Fruit fly (Drosophila melanogaster) whole organism, embryonic: ENCODE results near the gene hob.

ENCODE experiments used
- CG10654 ChIP-seq: fragments of 200-800 bp; sonication (Bioruptor generic); optimal IDR thresholded peaks from 2 replicates; lab custom pipeline; 2016; ENCODE audit warnings: missing biosample characterization, missing genetic modification characterization
- CG12769 ChIP-seq: fragments of 200-800 bp; sonication (Bioruptor generic); optimal IDR thresholded peaks from 2 replicates; lab custom pipeline; 2019; ENCODE audit warnings: missing biosample characterization, mild to moderate bottlenecking, missing genetic modification characterization, moderate library complexity
- CG13424 ChIP-seq: fragments of 200-800 bp; sonication (Bioruptor generic); optimal IDR thresholded peaks from 2 replicates; lab custom pipeline; 2019; ENCODE audit warnings: missing biosample characterization, mild to moderate bottlenecking, missing genetic modification characterization, moderate library complexity
- CG15269 ChIP-seq: fragments of 200-800 bp; sonication (Bioruptor generic); optimal IDR thresholded peaks from 2 replicates; lab custom pipeline; 2018; ENCODE audit warnings: missing biosample characterization, mild to moderate bottlenecking, missing genetic modification characterization, moderate library complexity
- CG1529 ChIP-seq: fragments of 200-800 bp; sonication (Bioruptor generic); optimal IDR thresholded peaks from 3 replicates; lab custom pipeline; 2018; ENCODE audit warnings: missing biosample characterization, missing genetic modification characterization
- CG1647 ChIP-seq: fragments of 200-800 bp; sonication (Bioruptor generic); optimal IDR thresholded peaks from 3 replicates; lab custom pipeline; 2016; ENCODE audit warnings: missing biosample characterization, missing genetic modification characterization
- CG2129 ChIP-seq: fragments of 200-800 bp; sonication (Bioruptor generic); IDR thresholded peaks from 2 replicates; pipeline ENCODE4 v1.3.6; 2022; ENCODE audit warnings: missing biosample characterization, missing genetic modification characterization; ENCODE audit not compliant: partially characterized antibody
- CG32532 ChIP-seq: fragments of 200-800 bp; sonication (Bioruptor generic); IDR thresholded peaks from 2 replicates; pipeline ENCODE4 v1.3.6; 2022; ENCODE audit warnings: missing biosample characterization, missing genetic modification characterization
- CG3407 ChIP-seq: fragments of 200-800 bp; sonication (Bioruptor generic); optimal IDR thresholded peaks from 2 replicates; lab custom pipeline; 2018; ENCODE audit warnings: missing biosample characterization, mild to moderate bottlenecking, missing genetic modification characterization
- CG34224 ChIP-seq: fragments of 200-800 bp; sonication (Bioruptor generic); IDR thresholded peaks from 3 replicates; pipeline ENCODE4 v1.3.6; 2022; ENCODE audit warnings: missing biosample characterization, missing genetic modification characterization; ENCODE audit not compliant: partially characterized antibody
- CG3995 ChIP-seq: fragments of 200-800 bp; sonication (Bioruptor generic); optimal IDR thresholded peaks from 3 replicates; lab custom pipeline; 2016; ENCODE audit warnings: missing biosample characterization, missing genetic modification characterization
- CG43689 ChIP-seq: fragments of 200-800 bp; sonication (Bioruptor generic); IDR thresholded peaks from 2 replicates; pipeline ENCODE4 v1.3.6; 2022; ENCODE audit warnings: missing biosample characterization, missing genetic modification characterization
- CG4730 ChIP-seq: fragments of 200-800 bp; sonication (Bioruptor generic); IDR thresholded peaks from 2 replicates; pipeline ENCODE4 v1.3.6; 2022; ENCODE audit warnings: missing biosample characterization, missing genetic modification characterization
- CG4820 ChIP-seq: fragments of 200-800 bp; sonication (Bioruptor generic); optimal IDR thresholded peaks from 3 replicates; lab custom pipeline; 2016; ENCODE audit warnings: missing biosample characterization, missing genetic modification characterization
- CG7556 ChIP-seq: fragments of 200-800 bp; sonication (Bioruptor generic); optimal IDR thresholded peaks from 2 replicates; lab custom pipeline; 2017; ENCODE audit warnings: missing biosample characterization, mild to moderate bottlenecking, missing genetic modification characterization
- CG8359 ChIP-seq: fragments of 200-800 bp; sonication (Bioruptor generic); optimal IDR thresholded peaks from 2 replicates; lab custom pipeline; 2017; ENCODE audit warnings: missing biosample characterization, mild to moderate bottlenecking, missing genetic modification characterization, borderline replicate concordance
- CG9437 ChIP-seq: fragments of 200-800 bp; sonication (Bioruptor generic); optimal IDR thresholded peaks from 2 replicates; lab custom pipeline; 2018; ENCODE audit warnings: missing biosample characterization, mild to moderate bottlenecking, missing genetic modification characterization
- Dad ChIP-seq: fragments of 200-800 bp; sonication (Bioruptor generic); optimal IDR thresholded peaks from 3 replicates; lab custom pipeline; 2016; ENCODE audit warnings: missing biosample characterization, missing genetic modification characterization
- E2f1 ChIP-seq: fragments of 200-800 bp; sonication (Bioruptor generic); IDR thresholded peaks from 2 replicates; pipeline ENCODE4 v1.3.6; 2022; ENCODE audit warnings: missing biosample characterization, missing genetic modification characterization
- ERR ChIP-seq: fragments of 200-800 bp; sonication (Bioruptor generic); optimal IDR thresholded peaks from 2 replicates; lab custom pipeline; 2016; ENCODE audit warnings: missing biosample characterization, missing genetic modification characterization
- Fer1 ChIP-seq: fragments of 200-800 bp; sonication (Bioruptor generic); optimal IDR thresholded peaks from 2 replicates; lab custom pipeline; 2017; ENCODE audit warnings: missing biosample characterization, mild to moderate bottlenecking, missing genetic modification characterization
- GATAe ChIP-seq: fragments of 200-800 bp; sonication (Bioruptor generic); conservative IDR thresholded peaks from 2 replicates; pipeline ENCODE4 v1.3.6; 2022; ENCODE audit warnings: missing biosample characterization, missing genetic modification characterization
- Hr39 ChIP-seq: fragments of >200 bp; optimal IDR thresholded peaks from 2 replicates; lab custom pipeline; 2017
- MESR4 ChIP-seq: fragments of 200-800 bp; sonication (Bioruptor generic); optimal IDR thresholded peaks from 2 replicates; lab custom pipeline; 2018; ENCODE audit warnings: missing biosample characterization, mild to moderate bottlenecking, missing genetic modification characterization, moderate library complexity
- Med ChIP-seq: fragments of 200-800 bp; sonication (Bioruptor generic); peaks from one replicate; lab custom pipeline; 2016; ENCODE audit warnings: missing biosample characterization, missing genetic modification characterization, mild to moderate bottlenecking, inconsistent platforms, moderate library complexity
- NK7.1 ChIP-seq: fragments of 200-800 bp; sonication (Bioruptor generic); optimal IDR thresholded peaks from 3 replicates; lab custom pipeline; 2016; ENCODE audit warnings: missing biosample characterization, missing genetic modification characterization
- Opbp ChIP-seq: fragments of 200-800 bp; sonication (Bioruptor generic); IDR thresholded peaks from 3 replicates; pipeline ENCODE4 v1.3.6; 2022; ENCODE audit warnings: missing biosample characterization, missing genetic modification characterization; ENCODE audit not compliant: partially characterized antibody
- Ravus ChIP-seq: fragments of 200-800 bp; sonication (Bioruptor generic); IDR thresholded peaks from 2 replicates; pipeline ENCODE4 v1.3.6; 2022; ENCODE audit warnings: missing biosample characterization, missing genetic modification characterization
- Side ChIP-seq: fragments of 200-800 bp; sonication (Bioruptor generic); optimal IDR thresholded peaks from 2 replicates; lab custom pipeline; 2016; ENCODE audit warnings: missing biosample characterization, missing genetic modification characterization
- Six4 ChIP-seq: fragments of 200-800 bp; sonication (Bioruptor generic); optimal IDR thresholded peaks from 2 replicates; lab custom pipeline; 2016; ENCODE audit warnings: missing biosample characterization, missing genetic modification characterization
- Taf1 ChIP-seq: fragments of 200-800 bp; sonication (Bioruptor generic); IDR thresholded peaks from 2 replicates; pipeline ENCODE4 v1.3.6; 2022; ENCODE audit warnings: missing biosample characterization, missing genetic modification characterization
- Xrp1 ChIP-seq: fragments of 200-800 bp; sonication (Bioruptor generic); IDR thresholded peaks from 2 replicates; pipeline ENCODE4 v1.3.6; 2022; ENCODE audit warnings: missing biosample characterization, missing genetic modification characterization
- az2 ChIP-seq: fragments of 200-800 bp; sonication (Bioruptor generic); optimal IDR thresholded peaks from 3 replicates; lab custom pipeline; 2016; ENCODE audit warnings: missing biosample characterization, missing genetic modification characterization
- bigmax ChIP-seq: fragments of 200-800 bp; sonication (Bioruptor generic); optimal IDR thresholded peaks from 2 replicates; lab custom pipeline; 2018; ENCODE audit warnings: missing biosample characterization, mild to moderate bottlenecking, missing genetic modification characterization
- corto ChIP-seq: fragments of 200-800 bp; sonication (Bioruptor generic); optimal IDR thresholded peaks from 2 replicates; lab custom pipeline; 2016; ENCODE audit warnings: missing biosample characterization, mild to moderate bottlenecking, missing genetic modification characterization, moderate library complexity
- crc ChIP-seq: fragments of 200-800 bp; sonication (Bioruptor generic); optimal IDR thresholded peaks from 2 replicates; lab custom pipeline; 2016; ENCODE audit warnings: missing biosample characterization, missing genetic modification characterization
- gcm2 ChIP-seq: fragments of 200-800 bp; sonication (Bioruptor generic); optimal IDR thresholded peaks from 2 replicates; lab custom pipeline; 2016; ENCODE audit warnings: missing biosample characterization, missing genetic modification characterization
- gsb ChIP-seq: fragments of 200-800 bp; sonication (Bioruptor generic); IDR thresholded peaks from 2 replicates; pipeline ENCODE4 v1.3.6; 2022; ENCODE audit warnings: missing biosample characterization, missing genetic modification characterization
- hb ChIP-seq: fragments of 200-800 bp; sonication (Bioruptor generic); IDR thresholded peaks from 3 replicates; pipeline ENCODE4 v1.3.6; 2022; ENCODE audit warnings: missing biosample characterization, missing genetic modification characterization; ENCODE audit not compliant: partially characterized antibody
- hth ChIP-seq: fragments of >200 bp; optimal IDR thresholded peaks from 2 replicates; lab custom pipeline; 2017; ENCODE audit warnings: inconsistent platforms
- jing ChIP-seq: fragments of 200-800 bp; sonication (Bioruptor generic); optimal IDR thresholded peaks from 2 replicates; lab custom pipeline; 2018; ENCODE audit warnings: missing biosample characterization, mild to moderate bottlenecking, missing genetic modification characterization
- lab ChIP-seq: fragments of 200-800 bp; sonication (Bioruptor generic); optimal IDR thresholded peaks from 3 replicates; lab custom pipeline; 2017; ENCODE audit warnings: missing biosample characterization, missing genetic modification characterization, mild to moderate bottlenecking, moderate library complexity, missing genetic modification reagents
- lov ChIP-seq, 2 experiments: fragments of 200-800 bp in 1 of 2; fragments of >200 bp in 1 of 2; sonication (Bioruptor generic) in 1 of 2; IDR thresholded peaks in 1 of 2; optimal IDR thresholded peaks in 1 of 2; 2 replicates in 1 of 2; 3 replicates in 1 of 2; pipeline versions ENCODE4 v1.3.6 to Lab custom; 2017 to 2022; ENCODE audit warnings: missing biosample characterization in 1 of 2, missing genetic modification characterization in 1 of 2
- odd ChIP-seq: fragments of 200-800 bp; sonication (Bioruptor generic); optimal IDR thresholded peaks from 2 replicates; lab custom pipeline; 2017; ENCODE audit warnings: missing biosample characterization, mild to moderate bottlenecking, missing genetic modification characterization
- sc ChIP-seq, 3 experiments: fragments of >200 bp in 2 of 3; fragments of 200-800 bp in 1 of 3; sonication (Bioruptor generic) in 1 of 3; optimal IDR thresholded peaks; 2 replicates in 2 of 3; 3 replicates in 1 of 3; lab custom pipeline; 2017; ENCODE audit warnings: mild to moderate bottlenecking in 1 of 3, missing biosample characterization in 1 of 3, missing genetic modification characterization in 1 of 3, missing genetic modification reagents in 1 of 3
- sr ChIP-seq: fragments of 200-800 bp; sonication (Bioruptor generic); IDR thresholded peaks from 3 replicates; pipeline ENCODE4 v1.3.6; 2022; ENCODE audit warnings: missing biosample characterization, missing genetic modification characterization
- unpg ChIP-seq: fragments of 200-800 bp; sonication (Bioruptor generic); optimal IDR thresholded peaks from 3 replicates; lab custom pipeline; 2018; ENCODE audit warnings: missing biosample characterization, mild to moderate bottlenecking, missing genetic modification characterization, moderate library complexity

Gene hob

dm6 chr3L:3198447-3199402 lies 20.0 kb downstream of the hob start, which contains the start of the genes CG32276 and gry (continued):
- TF ChIP-seq Xrp1 (GFP tag; lab: Robert Waterston, UW) = peak; percentile 72; the same call in 1 of the 2 replicates
- TF ChIP-seq sr = no peak; the same call in 2 of the 3 replicates
- TF ChIP-seq az2 (GFP tag; lab: Kevin White, UChicago) = peak; percentile 79
- TF ChIP-seq CG12769 (tag; lab: Kevin White, UChicago) = no peak
- no peak for TF ChIP-seq hb (GFP tag; lab: Robert Waterston, UW)
- no peak for TF ChIP-seq CG15269 (tag; lab: Kevin White, UChicago)
- peak; percentile 48 for TF ChIP-seq crc (GFP tag; lab: Kevin White, UChicago)
- peak; percentile 48 for TF ChIP-seq ERR (GFP tag; lab: Kevin White, UChicago)
- TF ChIP-seq E2f1 (GFP tag; lab: Robert Waterston, UW) = peak; percentile 53
- TF ChIP-seq, all 482 proteins: peak for 326

dm6 chr3L:3197464-3197863 lies 21.3 kb downstream of the hob start, which contains the start of gene CG14966:
Gene CG14966, minus strand, starts transcription at chr3L:3197631.
- peak; percentile 87 for TF ChIP-seq Opbp (GFP tag; lab: Robert Waterston, UW)
- TF ChIP-seq CG7556 = no peak
- TF ChIP-seq CG8359 (GFP tag; lab: Kevin White, UChicago) = no peak
- TF ChIP-seq CG2129 (GFP tag; lab: Robert Waterston, UW) = peak; percentile 80
- no peak for TF ChIP-seq GATAe (GFP tag; lab: Robert Waterston, UW)
- no peak for TF ChIP-seq gsb (GFP tag; lab: Robert Waterston, UW)
- TF ChIP-seq unpg (GFP tag; lab: Kevin White, UChicago) = peak; percentile 4
- TF ChIP-seq CG13424 = peak; percentile 31
- TF ChIP-seq CG10654 (GFP tag; lab: Kevin White, UChicago) = no peak
- TF ChIP-seq Six4 = no peak
- peak; percentile 31 for TF ChIP-seq Fer1
- no peak for TF ChIP-seq CG4730 (GFP tag; lab: Robert Waterston, UW)
- TF ChIP-seq NK7.1 (GFP tag; lab: Kevin White, UChicago) = no peak
- TF ChIP-seq CG3995 (GFP tag; lab: Kevin White, UChicago) = peak; percentile 15
- no peak for TF ChIP-seq hth (lab: Kevin White, UChicago)
- TF ChIP-seq Hr39 (lab: Kevin White, UChicago) = no peak
- peak; percentile 89 for TF ChIP-seq Med (GFP tag; lab: Kevin White, UChicago)
- TF ChIP-seq Side (GFP tag; lab: Kevin White, UChicago) = peak; percentile 25
- TF ChIP-seq CG4820 (GFP tag; lab: Kevin White, UChicago) = no peak
- no peak for TF ChIP-seq CG9437
- TF ChIP-seq Ravus (GFP tag; lab: Robert Waterston, UW) = no peak
- TF ChIP-seq odd = no peak
- TF ChIP-seq CG3407 (GFP tag; lab: Kevin White, UChicago) = no peak
- TF ChIP-seq CG43689 = no peak
- peak; percentile 68 for TF ChIP-seq CG32532 (GFP tag; lab: Robert Waterston, UW)
- peak; percentile 8 for TF ChIP-seq bigmax (GFP tag; lab: Kevin White, UChicago)
- TF ChIP-seq corto (GFP tag; lab: Kevin White, UChicago) = no peak
- TF ChIP-seq MESR4 (GFP tag; lab: Kevin White, UChicago) = peak; percentile 62
- no peak for TF ChIP-seq Dad (GFP tag; lab: Kevin White, UChicago)
- no peak for TF ChIP-seq lov (optimal IDR thresholded peaks at IDR 0.05; lab: Kevin White, UChicago)
- no peak for TF ChIP-seq lov (GFP tag; IDR thresholded peaks at IDR 0.05; lab: Robert Waterston, UW)
- no peak for TF ChIP-seq CG1647
- no peak for TF ChIP-seq jing (GFP tag; lab: Kevin White, UChicago)
- no peak for TF ChIP-seq CG1529
- TF ChIP-seq gcm2 (GFP tag; lab: Kevin White, UChicago) = no peak
- TF ChIP-seq Taf1 = no peak
- no peak for TF ChIP-seq sc (optimal IDR thresholded peaks at IDR 0.05; lab: Kevin White, UChicago)
- no peak for TF ChIP-seq sc (GFP tag; optimal IDR thresholded peaks at IDR 0.05; lab: Kevin White, UChicago)
- peak; percentile 90 for TF ChIP-seq CG34224
- peak; percentile 14 for TF ChIP-seq lab (GFP tag; lab: Kevin White, UChicago)
